Fruit fly (Drosophila melanogaster): ENCODE results near the gene shep.

The shep gene

DNA sequence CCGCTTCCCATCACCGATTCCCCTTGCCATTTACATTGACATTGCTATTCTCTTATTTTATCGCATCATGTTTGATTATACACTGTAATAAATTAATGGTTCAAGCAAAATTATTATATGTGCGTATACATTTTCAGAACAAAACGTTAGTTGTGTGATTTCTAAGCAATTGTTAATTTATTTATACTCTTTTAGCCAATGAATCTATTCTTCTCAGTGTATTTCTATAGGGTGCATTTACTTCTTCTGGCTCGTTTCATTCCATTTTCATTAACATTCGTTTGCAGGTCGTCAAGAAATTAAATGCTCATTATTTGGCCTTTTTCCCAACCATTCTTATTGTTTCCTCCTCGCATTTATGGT is 90.2 kb downstream of the shep start (continued):
- TF ChIP-seq CG2678 (tag; optimal IDR thresholded peaks at IDR 0.05), result peak; percentile 59
- TF ChIP-seq sc (optimal IDR thresholded peaks at IDR 0.05), result no peak
- peak; percentile 38 for TF ChIP-seq sc (GFP tag; optimal IDR thresholded peaks at IDR 0.05)
- TF ChIP-seq Doc3 (GFP tag; IDR thresholded peaks at IDR 0.05; ENCODE audit: partially characterized antibody), result no peak
- no peak for TF ChIP-seq CG6813 (GFP tag; optimal IDR thresholded peaks at IDR 0.05)
- no peak for TF ChIP-seq Bgb (GFP tag; IDR thresholded peaks at IDR 0.05; ENCODE audit: partially characterized antibody)
- TF ChIP-seq dan (GFP tag; IDR thresholded peaks at IDR 0.05), result no peak
- TF ChIP-seq CG3065 (GFP tag; optimal IDR thresholded peaks at IDR 0.05), result no peak
- TF ChIP-seq CG9727 (GFP tag; optimal IDR thresholded peaks at IDR 0.05), result peak; percentile 28
- TF ChIP-seq CG7745 (tag; optimal IDR thresholded peaks at IDR 0.05), result no peak
- TF ChIP-seq zfh2 (GFP tag; optimal IDR thresholded peaks at IDR 0.05), result no peak
- TF ChIP-seq CG10979 (tag; optimal IDR thresholded peaks at IDR 0.05), result peak; percentile 74
- 0 out of 2 replicates have a peak, but pooled peaks have one; percentile 10 for TF ChIP-seq Gsc (GFP tag; IDR thresholded peaks at IDR 0.05)
- no peak for TF ChIP-seq CG10274 (GFP tag; optimal IDR thresholded peaks at IDR 0.05)
- peak; percentile 61 for TF ChIP-seq E2f1 (GFP tag; IDR thresholded peaks at IDR 0.05)
- TF ChIP-seq salm (tag; optimal IDR thresholded peaks at IDR 0.05), result peak; percentile 14
- 0 out of 2 replicates have a peak, but pooled peaks have one; percentile 37 for TF ChIP-seq sens-2 (GFP tag; IDR thresholded peaks at IDR 0.05)
- no peak for TF ChIP-seq CG1792 (GFP tag; optimal IDR thresholded peaks at IDR 0.05)
- no peak for TF ChIP-seq HLHmδ (GFP tag; optimal IDR thresholded peaks at IDR 0.05)
- TF ChIP-seq Usf (GFP tag; optimal IDR thresholded peaks at IDR 0.05), result peak; percentile 20
- TF ChIP-seq Vsx1 (GFP tag; optimal IDR thresholded peaks at IDR 0.05), result peak; percentile 28
- TF ChIP-seq CG10959 (GFP tag; IDR thresholded peaks at IDR 0.05), result peak; percentile 72
- TF ChIP-seq CG31224 (GFP tag; IDR thresholded peaks at IDR 0.05), result no peak
- no peak; the same call in 2 of the 3 replicates for TF ChIP-seq CG11456 (GFP tag; IDR thresholded peaks at IDR 0.05)
- TF ChIP-seq CG7357 (GFP tag; IDR thresholded peaks at IDR 0.05), result peak; percentile 32; the same call in 1 of the 3 replicates
- TF ChIP-seq sisA (GFP tag; IDR thresholded peaks at IDR 0.05), result peak; percentile 61
- TF ChIP-seq crc (GFP tag; optimal IDR thresholded peaks at IDR 0.05), result no peak
- TF ChIP-seq bsh (GFP tag; optimal IDR thresholded peaks at IDR 0.05), result peak in 1 of 2 experiments; percentile 87
- TF ChIP-seq pita (GFP tag; optimal IDR thresholded peaks at IDR 0.05), result no peak
- no peak for TF ChIP-seq Poxn (GFP tag; IDR thresholded peaks at IDR 0.05)
- no peak for TF ChIP-seq CG6854 (GFP tag; optimal IDR thresholded peaks at IDR 0.05)
- TF ChIP-seq vnd (GFP tag; IDR thresholded peaks at IDR 0.05; ENCODE audit: partially characterized antibody), result no peak
- TF ChIP-seq gcm (GFP tag; optimal IDR thresholded peaks at IDR 0.05), result no peak
- peak; percentile 11 for TF ChIP-seq CG12219 (GFP tag; optimal IDR thresholded peaks at IDR 0.05)
- no peak for TF ChIP-seq HmgD (GFP tag; optimal IDR thresholded peaks at IDR 0.05)
- no peak for TF ChIP-seq pb (GFP tag; optimal IDR thresholded peaks at IDR 0.05)
- peak; percentile 25; the same call in 1 of the 2 replicates for TF ChIP-seq sob (GFP tag; IDR thresholded peaks at IDR 0.05)
- TF ChIP-seq CG17568 (GFP tag; optimal IDR thresholded peaks at IDR 0.05), result peak; percentile 27
- TF ChIP-seq az2 (GFP tag; optimal IDR thresholded peaks at IDR 0.05), result peak; percentile 42
- TF ChIP-seq gce (GFP tag; IDR thresholded peaks at IDR 0.05), result 0 out of 3 replicates have a peak, but pooled peaks have one; percentile 37
- TF ChIP-seq CG4820 (GFP tag; optimal IDR thresholded peaks at IDR 0.05), result peak; percentile 57
- peak; percentile 23 for TF ChIP-seq CG9817 (tag; optimal IDR thresholded peaks at IDR 0.05)
- TF ChIP-seq Optix (GFP tag; IDR thresholded peaks at IDR 0.05), result no peak
- TF ChIP-seq B-H2 (GFP tag; optimal IDR thresholded peaks at IDR 0.05), result no peak
- peak; percentile 42 for TF ChIP-seq pho (GFP tag; optimal IDR thresholded peaks at IDR 0.05)
- TF ChIP-seq CG4404 (GFP tag; IDR thresholded peaks at IDR 0.05), result peak; percentile 48
- no peak for TF ChIP-seq ash1 (GFP tag; optimal IDR thresholded peaks at IDR 0.05)
- TF ChIP-seq Bteb2 (GFP tag; optimal IDR thresholded peaks at IDR 0.05), result peak; percentile 2
- TF ChIP-seq CG1603 (tag; optimal IDR thresholded peaks at IDR 0.05), result peak; percentile 81
- no peak for TF ChIP-seq CG10565 (GFP tag; optimal IDR thresholded peaks at IDR 0.05)
- peak; percentile 56 for TF ChIP-seq ssp (GFP tag; IDR thresholded peaks at IDR 0.05)
- TF ChIP-seq NC2α (GFP tag; optimal IDR thresholded peaks at IDR 0.05), result no peak

All from whole organism, embryonic.